Fruit fly (Drosophila melanogaster) whole organism, embryonic: Measurements from ENCODE around the gene CG43658.
A peak's percentile ranks its signal among the peaks of the same experiment; 100 is the strongest.

ENCODE experiments used
- Abd-B ChIP-seq: fragments of 200-800 bp; sonication (Bioruptor generic); optimal IDR thresholded peaks from 2 replicates; lab custom pipeline; 2018; ENCODE audit warnings: missing biosample characterization, mild to moderate bottlenecking, missing genetic modification characterization, moderate library complexity
- CG10565 ChIP-seq: fragments of 200-800 bp; sonication (Bioruptor generic); optimal IDR thresholded peaks from 3 replicates; lab custom pipeline; 2016; ENCODE audit warnings: missing biosample characterization, mild to moderate bottlenecking, missing genetic modification characterization
- CG11085 ChIP-seq: fragments of 200-800 bp; sonication (Bioruptor generic); IDR thresholded peaks from 2 replicates; pipeline ENCODE4 v1.3.6; 2022; ENCODE audit warnings: missing biosample characterization, missing genetic modification characterization
- CG13296 ChIP-seq: fragments of 200-800 bp; sonication (Bioruptor generic); optimal IDR thresholded peaks from 3 replicates; lab custom pipeline; 2018; ENCODE audit warnings: missing biosample characterization, mild to moderate bottlenecking, missing genetic modification characterization
- CG15479 ChIP-seq: fragments of 200-800 bp; sonication (Bioruptor generic); optimal IDR thresholded peaks from 3 replicates; lab custom pipeline; 2019; ENCODE audit warnings: missing biosample characterization, mild to moderate bottlenecking, missing genetic modification characterization, moderate library complexity
- CG15514 ChIP-seq: fragments of 200-800 bp; sonication (Bioruptor generic); optimal IDR thresholded peaks from 3 replicates; lab custom pipeline; 2017; ENCODE audit warnings: missing biosample characterization, missing genetic modification characterization, mild to moderate bottlenecking, moderate library complexity, missing genetic modification reagents
- CG15696 ChIP-seq: fragments of 200-800 bp; sonication (Bioruptor generic); optimal IDR thresholded peaks from 2 replicates; lab custom pipeline; 2019; ENCODE audit warnings: missing biosample characterization, mild to moderate bottlenecking, missing genetic modification characterization, moderate library complexity
- CG2199 ChIP-seq: fragments of 200-800 bp; sonication (Bioruptor generic); IDR thresholded peaks from 3 replicates; pipeline ENCODE4 v1.3.6; 2022; ENCODE audit warnings: missing biosample characterization, missing genetic modification characterization
- CG3065 ChIP-seq: fragments of 200-800 bp; sonication (Bioruptor generic); optimal IDR thresholded peaks from 2 replicates; lab custom pipeline; 2016; ENCODE audit warnings: missing biosample characterization, missing genetic modification characterization
- CG31224 ChIP-seq: fragments of 200-800 bp; sonication (Bioruptor generic); IDR thresholded peaks from 2 replicates; pipeline ENCODE4 v1.3.6; 2022; ENCODE audit warnings: missing biosample characterization, missing genetic modification characterization
- CG3726 ChIP-seq: fragments of 200-800 bp; sonication (Bioruptor generic); IDR thresholded peaks from 3 replicates; pipeline ENCODE4, ENCODE4 v1.3.6; 2022; ENCODE audit warnings: missing biosample characterization, missing genetic modification characterization
- CG42726 ChIP-seq: fragments of 200-800 bp; sonication (Bioruptor generic); IDR thresholded peaks from 2 replicates; pipeline ENCODE4 v1.3.6; 2022; ENCODE audit warnings: missing biosample characterization, missing genetic modification characterization; ENCODE audit not compliant: partially characterized antibody
- CG4424 ChIP-seq: fragments of 200-800 bp; sonication (Bioruptor generic); optimal IDR thresholded peaks from 3 replicates; lab custom pipeline; 2016; ENCODE audit warnings: missing biosample characterization, missing genetic modification characterization
- CG6175 ChIP-seq: fragments of 200-800 bp; sonication (Bioruptor generic); IDR thresholded peaks from 3 replicates; pipeline ENCODE4 v1.3.6; 2022; ENCODE audit warnings: missing biosample characterization, missing genetic modification characterization
- CG6272 ChIP-seq: fragments of 200-800 bp; sonication (Bioruptor generic); IDR thresholded peaks from 2 replicates; pipeline ENCODE4 v1.3.6; 2022; ENCODE audit warnings: missing biosample characterization, missing genetic modification characterization
- CG6791 ChIP-seq: fragments of 200-800 bp; sonication (Bioruptor generic); IDR thresholded peaks from 3 replicates; pipeline ENCODE4 v1.3.6; 2022; ENCODE audit warnings: missing biosample characterization, missing genetic modification characterization; ENCODE audit not compliant: partially characterized antibody
- CG7357 ChIP-seq: fragments of 200-800 bp; sonication (Bioruptor generic); IDR thresholded peaks from 3 replicates; pipeline ENCODE4 v1.3.6; 2022; ENCODE audit warnings: missing biosample characterization, missing genetic modification characterization
- CG7928 ChIP-seq: fragments of 200-800 bp; sonication (Bioruptor generic); optimal IDR thresholded peaks from 2 replicates; lab custom pipeline; 2017; ENCODE audit warnings: missing biosample characterization, mild to moderate bottlenecking, missing genetic modification characterization
- CG8765 ChIP-seq: fragments of 200-800 bp; sonication (Bioruptor generic); IDR thresholded peaks from 2 replicates; pipeline ENCODE4 v1.3.6; 2022; ENCODE audit warnings: missing biosample characterization, missing genetic modification characterization
- CG9609 ChIP-seq: fragments of 200-800 bp; sonication (Bioruptor generic); optimal IDR thresholded peaks from 3 replicates; lab custom pipeline; 2016; ENCODE audit warnings: missing biosample characterization, missing genetic modification characterization
- Camta ChIP-seq: fragments of 200-800 bp; sonication (Bioruptor generic); optimal IDR thresholded peaks from 2 replicates; lab custom pipeline; 2016; ENCODE audit warnings: missing biosample characterization, missing genetic modification characterization
- Chrac-16 ChIP-seq: fragments of 200-800 bp; sonication (Bioruptor generic); optimal IDR thresholded peaks from 3 replicates; lab custom pipeline; 2016; ENCODE audit warnings: missing biosample characterization, missing genetic modification characterization
- Dbx ChIP-seq: fragments of 200-800 bp; sonication (Bioruptor generic); IDR thresholded peaks from 3 replicates; pipeline ENCODE4 v1.3.6; 2022; ENCODE audit warnings: missing biosample characterization, missing genetic modification characterization
- Fer3 ChIP-seq: fragments of 200-800 bp; sonication (Bioruptor generic); optimal IDR thresholded peaks from 2 replicates; lab custom pipeline; 2018; ENCODE audit warnings: missing biosample characterization, mild to moderate bottlenecking, missing genetic modification characterization, moderate library complexity
- Lhr ChIP-seq: fragments of 200-800 bp; sonication (Bioruptor generic); optimal IDR thresholded peaks from 3 replicates; lab custom pipeline; 2017; ENCODE audit warnings: mild to moderate bottlenecking, missing biosample characterization, missing genetic modification reagents, missing genetic modification characterization
- Lpt ChIP-seq: fragments of >200 bp; optimal IDR thresholded peaks from 2 replicates; lab custom pipeline; 2018; ENCODE audit warnings: missing biosample characterization, missing genetic modification characterization
- MBD-R2 ChIP-seq: fragments of 200-800 bp; sonication (Bioruptor generic); IDR thresholded peaks from 2 replicates; pipeline ENCODE4 v1.3.6; 2022; ENCODE audit warnings: missing biosample characterization, missing genetic modification characterization
- Mrtf ChIP-seq: fragments of 200-800 bp; sonication (Bioruptor generic); IDR thresholded peaks from 3 replicates; pipeline ENCODE4 v1.3.6; 2022; ENCODE audit warnings: missing biosample characterization, missing genetic modification characterization
- Nf-YA ChIP-seq: fragments of 200-800 bp; sonication (Bioruptor generic); IDR thresholded peaks from 2 replicates; pipeline ENCODE4 v1.3.6; 2022; ENCODE audit warnings: missing biosample characterization, missing genetic modification characterization
- Nf-YC ChIP-seq: fragments of 200-800 bp; optimal IDR thresholded peaks from 3 replicates; lab custom pipeline; 2019; ENCODE audit warnings: missing biosample characterization, mild to moderate bottlenecking, missing genetic modification characterization, moderate library complexity
- ara ChIP-seq: fragments of 200-800 bp; sonication (Bioruptor generic); IDR thresholded peaks from 2 replicates; pipeline ENCODE4 v1.3.6; 2022; ENCODE audit warnings: missing biosample characterization, missing genetic modification characterization
- chm ChIP-seq: fragments of 200-800 bp; sonication (Bioruptor generic); IDR thresholded peaks from 2 replicates; pipeline ENCODE4 v1.3.6; 2022; ENCODE audit warnings: missing biosample characterization, missing genetic modification characterization
- dmrt11E ChIP-seq: fragments of 200-800 bp; sonication (Bioruptor generic); optimal IDR thresholded peaks from 3 replicates; lab custom pipeline; 2018; ENCODE audit warnings: missing biosample characterization, mild to moderate bottlenecking, missing genetic modification characterization, moderate library complexity
- emc ChIP-seq: fragments of 200-800 bp; sonication (Bioruptor generic); optimal IDR thresholded peaks from 2 replicates; lab custom pipeline; 2016; ENCODE audit warnings: missing biosample characterization, missing genetic modification characterization
- grau ChIP-seq: fragments of 200-800 bp; optimal IDR thresholded peaks from 3 replicates; lab custom pipeline; 2019; ENCODE audit warnings: missing biosample characterization, mild to moderate bottlenecking, missing genetic modification characterization, moderate library complexity
- gro ChIP-seq: fragments of 200-800 bp; sonication (Bioruptor generic); optimal IDR thresholded peaks from 2 replicates; lab custom pipeline; 2016; ENCODE audit warnings: missing biosample characterization, missing genetic modification characterization
- gsb-n ChIP-seq: fragments of 200-800 bp; sonication (Bioruptor generic); optimal IDR thresholded peaks from 3 replicates; lab custom pipeline; 2018; ENCODE audit warnings: missing biosample characterization, mild to moderate bottlenecking, missing genetic modification characterization
- ind ChIP-seq: fragments of 200-800 bp; sonication (Bioruptor generic); optimal IDR thresholded peaks from 3 replicates; lab custom pipeline; 2016; ENCODE audit warnings: missing biosample characterization, missing genetic modification characterization
- lola ChIP-seq, 3 experiments: fragments of >200 bp in 2 of 3; fragments of 200-800 bp in 1 of 3; sonication (Bioruptor generic) in 1 of 3; optimal IDR thresholded peaks; 2 replicates each; lab custom pipeline; 2017 to 2019; ENCODE audit warnings: missing biosample characterization in 3 of 3, missing genetic modification characterization in 3 of 3, mild to moderate bottlenecking in 1 of 3, moderate library complexity in 1 of 3
- mam ChIP-seq: fragments of 200-800 bp; sonication (Bioruptor generic); optimal IDR thresholded peaks from 3 replicates; lab custom pipeline; 2016; ENCODE audit warnings: missing biosample characterization, missing genetic modification characterization
- odd ChIP-seq: fragments of 200-800 bp; sonication (Bioruptor generic); optimal IDR thresholded peaks from 2 replicates; lab custom pipeline; 2017; ENCODE audit warnings: missing biosample characterization, mild to moderate bottlenecking, missing genetic modification characterization
- onecut ChIP-seq: fragments of 200-800 bp; sonication (Bioruptor generic); IDR thresholded peaks from 2 replicates; pipeline ENCODE4 v1.3.6; 2022; ENCODE audit warnings: missing biosample characterization, missing genetic modification characterization
- pb ChIP-seq: fragments of 200-800 bp; sonication (Bioruptor generic); optimal IDR thresholded peaks from 3 replicates; lab custom pipeline; 2016; ENCODE audit warnings: missing biosample characterization, missing genetic modification characterization
- peb ChIP-seq: fragments of 200-800 bp; sonication (Bioruptor generic); IDR thresholded peaks from 2 replicates; pipeline ENCODE4 v1.3.6; 2022; ENCODE audit warnings: missing biosample characterization, missing genetic modification characterization
- phol ChIP-seq: fragments of 200-800 bp; sonication (Bioruptor generic); optimal IDR thresholded peaks from 3 replicates; lab custom pipeline; 2018; ENCODE audit warnings: missing biosample characterization, mild to moderate bottlenecking, missing genetic modification characterization, moderate library complexity
- row ChIP-seq: fragments of 200-800 bp; sonication (Bioruptor generic); IDR thresholded peaks from 3 replicates; pipeline ENCODE4 v1.3.6; 2022; ENCODE audit warnings: missing biosample characterization, missing genetic modification characterization
- run ChIP-seq: fragments of 200-800 bp; sonication (Bioruptor generic); optimal IDR thresholded peaks from 3 replicates; lab custom pipeline; 2018; ENCODE audit warnings: missing biosample characterization, mild to moderate bottlenecking, missing genetic modification characterization
- sc ChIP-seq, 3 experiments: fragments of >200 bp in 2 of 3; fragments of 200-800 bp in 1 of 3; sonication (Bioruptor generic) in 1 of 3; optimal IDR thresholded peaks; 2 replicates in 2 of 3; 3 replicates in 1 of 3; lab custom pipeline; 2017; ENCODE audit warnings: mild to moderate bottlenecking in 1 of 3, missing biosample characterization in 1 of 3, missing genetic modification characterization in 1 of 3, missing genetic modification reagents in 1 of 3
- toy ChIP-seq: fragments of 200-800 bp; sonication (Bioruptor generic); IDR thresholded peaks from 2 replicates; pipeline ENCODE4 v1.3.6; 2022; ENCODE audit warnings: missing biosample characterization, missing genetic modification characterization

Gene CG43658

DNA sequence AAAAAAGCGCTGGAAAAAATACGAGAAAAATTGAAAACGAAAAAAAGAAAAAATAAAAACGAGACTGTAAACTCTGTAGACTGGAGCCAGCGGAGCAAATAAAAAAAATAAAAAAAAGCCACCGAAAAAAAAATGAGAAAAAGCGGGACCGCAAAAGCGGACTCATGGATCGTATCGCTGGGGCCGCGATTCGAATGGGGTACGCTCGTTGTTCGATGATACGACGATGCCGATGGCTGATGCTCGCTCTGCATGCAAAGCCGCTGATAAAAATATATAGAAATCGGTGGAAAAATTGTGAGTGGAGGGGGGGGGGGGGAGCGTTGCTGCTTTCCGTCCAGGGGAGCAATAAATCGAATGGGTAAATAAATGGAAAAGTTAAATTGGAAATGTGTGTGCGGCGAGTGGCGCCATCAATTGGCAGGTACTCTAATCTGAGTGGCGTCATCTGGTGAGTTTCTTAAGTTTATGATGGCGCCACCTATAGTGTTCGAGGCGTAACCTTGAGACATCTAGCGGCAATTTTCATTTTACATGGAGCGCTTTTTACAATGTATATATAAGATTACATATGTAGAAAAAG, 29.3 kb downstream of the CG43658 start (continued):
- peak; percentile 79 for TF ChIP-seq CG15696 (tag; lab: Kevin White, UChicago)
- no peak; the same call in 1 of the 2 replicates for TF ChIP-seq chm (GFP tag; lab: Robert Waterston, UW)
- TF ChIP-seq CG31224: peak; percentile 41; the same call in 1 of the 2 replicates
- TF ChIP-seq ind: peak; percentile 60
- peak; percentile 50 for TF ChIP-seq CG4424 (GFP tag; lab: Kevin White, UChicago)
- TF ChIP-seq CG15479 (GFP tag; lab: Kevin White, UChicago): no peak
- TF ChIP-seq pb (GFP tag; lab: Kevin White, UChicago): peak; percentile 57
- peak; percentile 59 for TF ChIP-seq grau (tag; lab: Kevin White, UChicago)
- peak; percentile 78 for TF ChIP-seq CG11085
- TF ChIP-seq CG10565 (GFP tag; lab: Kevin White, UChicago): no peak
- no peak for TF ChIP-seq run (tag; lab: Kevin White, UChicago)
- TF ChIP-seq Nf-YC (tag; lab: Kevin White, UChicago): peak; percentile 27
- peak; percentile 84 for TF ChIP-seq CG3726 (GFP tag; lab: Robert Waterston, UW)
- peak; percentile 18 for TF ChIP-seq CG3065 (GFP tag; lab: Kevin White, UChicago)
- peak; percentile 71 for TF ChIP-seq CG9609 (GFP tag; lab: Kevin White, UChicago)
- TF ChIP-seq Camta (GFP tag; lab: Kevin White, UChicago): peak; percentile 11
- no peak for TF ChIP-seq gro (GFP tag; lab: Kevin White, UChicago)
- TF ChIP-seq CG8765 (GFP tag; lab: Robert Waterston, UW): peak; percentile 63; the same call in 1 of the 2 replicates
- TF ChIP-seq Fer3 (tag; lab: Kevin White, UChicago): peak; percentile 51
- TF ChIP-seq Chrac-16: peak; percentile 73
- TF ChIP-seq MBD-R2 (GFP tag; lab: Robert Waterston, UW): no peak
- TF ChIP-seq phol (tag; lab: Kevin White, UChicago): peak; percentile 39
- no peak for TF ChIP-seq CG13296 (GFP tag; lab: Kevin White, UChicago)
- peak; percentile 80 for TF ChIP-seq Dbx
- peak; percentile 28 for TF ChIP-seq mam (GFP tag; lab: Kevin White, UChicago)
- TF ChIP-seq Mrtf (GFP tag; lab: Robert Waterston, UW): peak; percentile 93
- peak; percentile 63; the same call in 2 of the 3 replicates for TF ChIP-seq CG7357 (GFP tag; lab: Robert Waterston, UW)
- peak; percentile 6 for TF ChIP-seq gsb-n
- peak in 1 of 3 experiments; percentile 27 for TF ChIP-seq lola (GFP tag; optimal IDR thresholded peaks at IDR 0.05; lab: Kevin White, UChicago)
- TF ChIP-seq peb (GFP tag; lab: Robert Waterston, UW): peak; percentile 45; the same call in 1 of the 2 replicates
- peak; percentile 57; the same call in 2 of the 3 replicates for TF ChIP-seq CG6791 (GFP tag; lab: Robert Waterston, UW)
- peak; percentile 52; the same call in 1 of the 2 replicates for TF ChIP-seq CG6272
- peak; percentile 53 for TF ChIP-seq Lhr
- no peak for TF ChIP-seq Lpt (GFP tag; lab: Kevin White, UChicago)
- TF ChIP-seq toy (GFP tag; lab: Robert Waterston, UW): no peak
- TF ChIP-seq dmrt11E (tag; lab: Kevin White, UChicago): peak; percentile 54
- no peak for TF ChIP-seq emc (GFP tag; lab: Kevin White, UChicago)
- peak; percentile 24 for TF ChIP-seq odd (GFP tag; lab: Kevin White, UChicago)
- peak; percentile 34 for TF ChIP-seq Abd-B
- peak; percentile 69 for TF ChIP-seq CG42726 (GFP tag; lab: Robert Waterston, UW)
- TF ChIP-seq CG7928 (GFP tag; lab: Kevin White, UChicago): no peak
- TF ChIP-seq onecut (GFP tag; lab: Robert Waterston, UW): peak; percentile 88
- peak; percentile 63; the same call in 1 of the 2 replicates for TF ChIP-seq Nf-YA (GFP tag; lab: Robert Waterston, UW)
- TF ChIP-seq CG15514: peak; percentile 42
- TF ChIP-seq sc (optimal IDR thresholded peaks at IDR 0.05; lab: Kevin White, UChicago): no peak
- peak; percentile 38 for TF ChIP-seq sc (GFP tag; optimal IDR thresholded peaks at IDR 0.05; lab: Kevin White, UChicago)
- TF ChIP-seq row: peak; percentile 42; the same call in 2 of the 3 replicates
- TF ChIP-seq ara (GFP tag; lab: Robert Waterston, UW): peak; percentile 68
- peak; percentile 93 for TF ChIP-seq CG2199 (GFP tag; lab: Robert Waterston, UW)
- TF ChIP-seq CG6175: peak; percentile 62; the same call in 1 of the 3 replicates
